Worm (Caenorhabditis elegans) whole organism, L1 larva: ENCODE measurements around the gene srg-31.

Experiments used
- C04F5.9 ChIP-seq: sonication (generic microtip); optimal IDR thresholded peaks from 2 replicates; lab custom pipeline; 2016; ENCODE audit warnings: missing genetic modification characterization, missing compliant biosample characterization
- C16A3.4 ChIP-seq: fragments of 150-350 bp; optimal IDR thresholded peaks from 2 replicates; lab custom pipeline; 2014; ENCODE audit warnings: missing biosample characterization, missing genetic modification characterization
- F16B12.6 ChIP-seq: fragments of 150-350 bp; optimal IDR thresholded peaks from 2 replicates; lab custom pipeline; 2014; ENCODE audit warnings: missing biosample characterization, missing genetic modification characterization
- Y116A8C.19 ChIP-seq: sonication (generic microtip); optimal IDR thresholded peaks from 2 replicates; lab custom pipeline; 2016; ENCODE audit warnings: missing compliant biosample characterization, missing genetic modification characterization, borderline replicate concordance
- aly-2 ChIP-seq: fragments of 150-350 bp; optimal IDR thresholded peaks from 2 replicates; lab custom pipeline; 2014; ENCODE audit warnings: missing biosample characterization, missing genetic modification characterization
- ama-1 ChIP-seq: fragments of 150-350 bp; optimal IDR thresholded peaks from 2 replicates; lab custom pipeline; 2014
- blmp-1 ChIP-seq: fragments of 150-350 bp; optimal IDR thresholded peaks from 2 replicates; lab custom pipeline; 2014; ENCODE audit warnings: missing biosample characterization, missing genetic modification characterization
- ceh-63 ChIP-seq: fragments of 200-800 bp; sonication (Bioruptor generic); optimal IDR thresholded peaks from 2 replicates; lab custom pipeline; 2018; ENCODE audit warnings: mild to moderate bottlenecking, missing genetic modification characterization, missing compliant biosample characterization
- ceh-88 ChIP-seq: fragments of 200-800 bp; sonication (Bioruptor generic); IDR thresholded peaks from 2 replicates; pipeline ENCODE4 v1.3.6; 2022; ENCODE audit warnings: missing genetic modification characterization, missing compliant biosample characterization
- dsc-1 ChIP-seq: sonication (generic microtip); optimal IDR thresholded peaks from 2 replicates; lab custom pipeline; 2016; ENCODE audit warnings: mild to moderate bottlenecking, missing genetic modification characterization, missing compliant biosample characterization
- efl-1 ChIP-seq, 4 experiments: fragments of 150-350 bp; optimal IDR thresholded peaks in 3 of 4; peaks in 1 of 4; 1 replicate in 1 of 4; 2 replicates in 3 of 4; lab custom pipeline; 2014; ENCODE audit warnings: missing biosample characterization in 2 of 4, missing genetic modification characterization in 2 of 4, missing genetic modification reagents in 2 of 4
- efl-3 ChIP-seq: fragments of 200-800 bp; sonication (Bioruptor generic); optimal IDR thresholded peaks from 2 replicates; lab custom pipeline; 2018; ENCODE audit warnings: mild to moderate bottlenecking, missing genetic modification characterization, missing compliant biosample characterization
- egl-13 ChIP-seq: sonication (generic microtip); optimal IDR thresholded peaks from 2 replicates; lab custom pipeline; 2016; ENCODE audit warnings: missing genotype, missing genetic modification reagents, missing genetic modification characterization, missing compliant biosample characterization
- elt-2 ChIP-seq: sonication (generic microtip); optimal IDR thresholded peaks from 2 replicates; lab custom pipeline; 2016; ENCODE audit warnings: missing genetic modification characterization, mild to moderate bottlenecking, inconsistent platforms, missing compliant biosample characterization, missing genetic modification reagents
- elt-3 ChIP-seq, 6 experiments: fragments of 150-350 bp in 1 of 6; sonication (generic microtip); optimal IDR thresholded peaks; 2 replicates each; lab custom pipeline; 2017 to 2018; ENCODE audit warnings: missing biosample characterization in 6 of 6, missing genetic modification characterization in 6 of 6, inconsistent platforms in 1 of 6
- fkh-10 ChIP-seq: sonication (generic microtip); optimal IDR thresholded peaks from 2 replicates; lab custom pipeline; 2017; ENCODE audit warnings: missing biosample characterization, missing genetic modification reagents, missing genetic modification characterization
- fkh-4 ChIP-seq: sonication (generic microtip); optimal IDR thresholded peaks from 2 replicates; lab custom pipeline; 2016; ENCODE audit warnings: missing compliant biosample characterization, missing genetic modification characterization, borderline replicate concordance
- hlh-17 ChIP-seq: fragments of 200-800 bp; sonication (Bioruptor generic); optimal IDR thresholded peaks from 2 replicates; lab custom pipeline; 2018; ENCODE audit warnings: missing genetic modification characterization, mild to moderate bottlenecking, missing compliant biosample characterization, moderate library complexity, borderline replicate concordance
- hlh-4 ChIP-seq: sonication (generic microtip); optimal IDR thresholded peaks from 2 replicates; lab custom pipeline; 2016; ENCODE audit warnings: mild to moderate bottlenecking, missing genetic modification characterization, missing compliant biosample characterization
- irx-1 ChIP-seq: sonication (generic microtip); optimal IDR thresholded peaks from 2 replicates; lab custom pipeline; 2016; ENCODE audit warnings: missing genetic modification characterization, missing compliant biosample characterization
- isw-1 ChIP-seq: fragments of 200-800 bp; sonication (Bioruptor generic); IDR thresholded peaks from 2 replicates; pipeline ENCODE4 v1.3.6; 2022; ENCODE audit warnings: missing genetic modification characterization, missing compliant biosample characterization
- jun-1 ChIP-seq: fragments of 150-350 bp; optimal IDR thresholded peaks from 2 replicates; lab custom pipeline; 2014; ENCODE audit warnings: missing biosample characterization, missing genetic modification reagents, missing genetic modification characterization
- lin-14 ChIP-seq: fragments of 200-800 bp; sonication (Bioruptor generic); optimal IDR thresholded peaks from 2 replicates; lab custom pipeline; 2018; ENCODE audit warnings: mild to moderate bottlenecking, missing genetic modification characterization, moderate library complexity, missing compliant biosample characterization
- lin-15B ChIP-seq: fragments of 150-350 bp; sonication (generic microtip); optimal IDR thresholded peaks from 3 replicates; lab custom pipeline; 2014; ENCODE audit warnings: missing biosample characterization, missing genetic modification characterization
- lin-35 ChIP-seq, 2 experiments: fragments of 150-350 bp; optimal IDR thresholded peaks; 2 replicates each; lab custom pipeline; 2014; ENCODE audit warnings: missing biosample characterization in 2 of 2, missing genetic modification characterization in 2 of 2, missing genetic modification reagents in 2 of 2
- lir-3 ChIP-seq: sonication (generic microtip); optimal IDR thresholded peaks from 2 replicates; lab custom pipeline; 2016; ENCODE audit warnings: mild to moderate bottlenecking, missing genetic modification characterization, moderate library complexity, missing compliant biosample characterization; ENCODE audit not compliant: poor library complexity
- lsy-2 ChIP-seq, 2 experiments: fragments of 150-350 bp; optimal IDR thresholded peaks; 2 replicates each; lab custom pipeline; 2014; ENCODE audit warnings: missing biosample characterization in 2 of 2, missing genetic modification characterization in 2 of 2
- mab-9 ChIP-seq: fragments of 200-800 bp; sonication (Bioruptor generic); IDR thresholded peaks from 2 replicates; pipeline ENCODE4 v1.3.6; 2022; ENCODE audit warnings: missing genetic modification reagents, missing genetic modification characterization, missing compliant biosample characterization
- mef-2 ChIP-seq: fragments of 150-350 bp; optimal IDR thresholded peaks from 2 replicates; lab custom pipeline; 2014; ENCODE audit warnings: missing biosample characterization, missing genetic modification characterization
- mep-1 ChIP-seq: fragments of 150-350 bp; optimal IDR thresholded peaks from 2 replicates; lab custom pipeline; 2014; ENCODE audit warnings: missing biosample characterization, missing genetic modification characterization
- nhr-11 ChIP-seq: fragments of 150-350 bp; optimal IDR thresholded peaks from 2 replicates; lab custom pipeline; 2014; ENCODE audit warnings: missing biosample characterization, missing genetic modification characterization
- nhr-19 ChIP-seq: fragments of 200-800 bp; sonication (Bioruptor generic); conservative IDR thresholded peaks from 2 replicates; pipeline ENCODE4 v1.3.6; 2022; ENCODE audit warnings: missing genetic modification characterization, missing compliant biosample characterization
- nhr-20 ChIP-seq: sonication (generic microtip); optimal IDR thresholded peaks from 2 replicates; lab custom pipeline; 2016; ENCODE audit warnings: mild to moderate bottlenecking, missing genetic modification characterization, missing compliant biosample characterization
- nhr-28 ChIP-seq: fragments of 150-350 bp; optimal IDR thresholded peaks from 2 replicates; lab custom pipeline; 2014; ENCODE audit warnings: missing biosample characterization, missing genetic modification characterization
- nhr-71 ChIP-seq: sonication (generic microtip); optimal IDR thresholded peaks from 2 replicates; lab custom pipeline; 2016; ENCODE audit warnings: mild to moderate bottlenecking, missing genetic modification characterization, moderate library complexity, missing compliant biosample characterization
- nhr-84 ChIP-seq: sonication (generic microtip); optimal IDR thresholded peaks from 2 replicates; lab custom pipeline; 2017; ENCODE audit warnings: missing biosample characterization, missing genetic modification characterization
- nhr-85 ChIP-seq: sonication (generic microtip); peaks from one replicate; lab custom pipeline; 2016; ENCODE audit warnings: missing genetic modification characterization, inconsistent platforms, missing compliant biosample characterization
- nhr-90 ChIP-seq: sonication (generic microtip); optimal IDR thresholded peaks from 2 replicates; lab custom pipeline; 2016; ENCODE audit warnings: mild to moderate bottlenecking, missing genetic modification characterization, missing compliant biosample characterization; ENCODE audit not compliant: poor library complexity
- pqm-1 ChIP-seq: sonication (generic microtip); optimal IDR thresholded peaks from 3 replicates; lab custom pipeline; 2017; ENCODE audit warnings: missing biosample characterization, missing genetic modification characterization
- sptf-1 ChIP-seq: fragments of 150-350 bp; optimal IDR thresholded peaks from 2 replicates; lab custom pipeline; 2014; ENCODE audit warnings: missing biosample characterization, missing genetic modification characterization
- tbx-2 ChIP-seq: sonication (generic microtip); optimal IDR thresholded peaks from 2 replicates; lab custom pipeline; 2016; ENCODE audit warnings: missing genetic modification characterization, missing compliant biosample characterization
- tlp-1 ChIP-seq: fragments of 150-350 bp; optimal IDR thresholded peaks from 2 replicates; lab custom pipeline; 2014; ENCODE audit warnings: missing biosample characterization, missing genetic modification characterization
- unc-98 ChIP-seq: fragments of 200-800 bp; sonication (Bioruptor generic); IDR thresholded peaks from 2 replicates; pipeline ENCODE4 v1.3.6; 2022; ENCODE audit warnings: missing genetic modification characterization, missing compliant biosample characterization
- zag-1 ChIP-seq: fragments of 150-350 bp; optimal IDR thresholded peaks from 2 replicates; lab custom pipeline; 2014; ENCODE audit warnings: missing biosample characterization, missing genetic modification characterization
- zip-4 ChIP-seq: fragments of 200-800 bp; sonication (Bioruptor generic); optimal IDR thresholded peaks from 2 replicates; lab custom pipeline; 2018; ENCODE audit warnings: mild to moderate bottlenecking, missing genetic modification characterization, moderate library complexity, missing compliant biosample characterization
- ztf-11 ChIP-seq, 2 experiments: sonication (generic microtip); optimal IDR thresholded peaks; 2 replicates each; lab custom pipeline; 2016 to 2017; ENCODE audit warnings: missing genetic modification characterization in 2 of 2, missing biosample characterization in 1 of 2, missing compliant biosample characterization in 1 of 2

srg-31 gene

DNA sequence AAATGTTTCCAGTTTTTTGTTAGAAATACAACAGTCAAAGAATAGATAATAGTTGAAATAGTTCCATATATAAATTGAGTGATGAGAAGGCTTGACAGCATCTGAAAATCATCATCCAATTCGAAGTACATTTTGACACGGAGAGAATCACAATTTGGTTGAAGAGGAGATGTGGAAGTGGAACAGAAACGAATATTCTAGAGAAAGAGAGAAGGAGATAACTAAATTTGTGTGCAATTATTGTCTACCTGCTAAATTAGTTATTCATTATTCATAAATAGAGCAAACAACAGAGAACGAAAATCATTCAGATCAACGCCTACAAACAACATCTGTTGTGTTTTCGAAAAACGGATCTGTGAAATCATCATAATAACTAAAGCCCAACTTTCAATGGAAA lies at the start of gene srg-31:
Gene srg-31, minus strand, starts transcription at position 101 of the 400 bp plus-strand sequence.
- TF ChIP-seq jun-1 (tag; lab: Kevin White, UChicago) (no peak), zip-4 (GFP tag; lab: Kevin White, UChicago) (no peak), nhr-11 (tag; lab: Kevin White, UChicago) (no peak), hlh-4 (tag; lab: Kevin White, UChicago) (no peak), lin-35 (GFP tag; optimal IDR thresholded peaks at IDR 0.05; lab: Kevin White, UChicago) (no peak), elt-3 (tag; optimal IDR thresholded peaks at IDR 0.05; lab: Kevin White, UChicago) (no peak), C16A3.4 (no peak), ama-1 (lab: Kevin White, UChicago) (no peak), dsc-1 (no peak), ceh-88 (GFP tag; lab: Robert Waterston, UW) (no peak), ztf-11 (tag; optimal IDR thresholded peaks at IDR 0.05; lab: Kevin White, UChicago) (no peak), elt-2 (tag; lab: Kevin White, UChicago) (no peak), tbx-2 (no peak)

DNA sequence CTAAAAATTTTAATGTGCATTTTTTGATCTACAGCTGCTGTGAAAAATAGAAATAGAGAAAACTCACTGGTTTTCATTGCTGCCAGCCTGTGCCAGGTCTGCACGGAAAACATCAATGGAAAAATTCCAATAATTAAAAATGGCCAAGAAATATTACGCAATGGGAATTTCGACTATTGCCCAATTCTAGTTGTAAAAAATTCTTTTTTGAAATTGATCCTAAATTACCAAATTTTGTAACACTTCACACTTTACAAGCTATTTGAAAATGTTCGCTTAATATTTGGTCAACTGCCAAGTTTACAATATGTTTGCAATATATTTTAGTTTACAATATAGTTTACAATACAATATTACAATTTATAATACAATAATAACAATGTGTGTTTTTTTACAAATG lies 47.0 kb upstream of the srg-31 start:
- TF ChIP-seq elt-2 (tag; lab: Kevin White, UChicago) (peak; percentile 1), nhr-90 (tag; lab: Kevin White, UChicago) (no peak), isw-1 (GFP tag; lab: Robert Waterston, UW) (no peak), efl-3 (GFP tag; lab: Kevin White, UChicago) (no peak), efl-1 (optimal IDR thresholded peaks at IDR 0.05; lab: Kevin White, UChicago) (no peak), efl-1 (GFP tag; optimal IDR thresholded peaks at IDR 0.05 in 1 of 2; lab: Kevin White, UChicago) (peak in 1 of 2 experiments; percentile 75), mab-9 (no peak)

DNA sequence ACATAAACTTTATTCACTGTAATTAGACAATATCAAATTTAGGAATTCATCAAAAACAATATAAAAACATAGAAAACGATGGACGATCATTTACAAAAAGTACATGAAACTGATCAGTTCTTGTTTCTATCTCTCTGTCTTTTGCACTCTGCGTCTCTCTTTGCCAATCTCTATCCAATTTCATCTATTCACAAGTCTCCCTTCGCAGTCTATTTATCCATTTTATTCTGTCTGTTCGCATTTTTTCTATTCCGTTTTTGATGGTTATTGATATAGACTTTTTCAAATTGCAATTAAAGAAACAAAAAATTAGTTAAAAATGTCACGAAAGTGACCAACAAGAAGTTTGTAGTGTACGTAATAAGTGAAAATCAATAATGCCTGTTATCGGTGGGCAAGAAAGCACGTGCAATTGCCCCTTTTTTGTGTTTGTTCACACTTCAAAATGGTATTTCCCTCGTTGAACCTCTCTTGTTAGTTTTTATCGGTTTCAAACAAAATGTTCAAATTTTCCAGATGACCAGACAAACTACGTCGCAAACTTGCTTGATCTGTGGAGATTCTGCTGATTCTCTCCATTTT lies 44.7 kb upstream of the srg-31 start, which contains the start of gene nhr-42:
Gene nhr-42, plus strand, starts transcription at position 517 of the 582 bp plus-strand sequence.
- TF ChIP-seq hlh-17 (no peak), irx-1 (peak; percentile 8), hlh-4 (tag; lab: Kevin White, UChicago) (no peak), ceh-63 (no peak), blmp-1 (tag; lab: Kevin White, UChicago) (peak; percentile 41), pqm-1 (tag; lab: Kevin White, UChicago) (no peak), egl-13 (tag; lab: Kevin White, UChicago) (no peak), nhr-20 (peak; percentile 68), lin-15B (tag; lab: Kevin White, UChicago) (no peak), tlp-1 (tag; lab: Kevin White, UChicago) (no peak), sptf-1 (no peak), jun-1 (tag; lab: Kevin White, UChicago) (no peak), nhr-71 (tag; lab: Kevin White, UChicago) (peak; percentile 50), nhr-85 (peak; percentile 84), nhr-84 (no peak), ama-1 (lab: Kevin White, UChicago) (no peak), lir-3 (tag; lab: Kevin White, UChicago) (no peak), lin-35 (GFP tag; optimal IDR thresholded peaks at IDR 0.05; lab: Kevin White, UChicago) (peak in 1 of 2 experiments; percentile 18), nhr-19 (GFP tag; lab: Robert Waterston, UW) (peak; percentile 29; the same call in 1 of the 2 replicates), nhr-11 (tag; lab: Kevin White, UChicago) (no peak), zag-1 (tag; lab: Kevin White, UChicago) (no peak), mep-1 (tag; lab: Kevin White, UChicago) (peak; percentile 22), lin-14 (GFP tag; lab: Kevin White, UChicago) (peak; percentile 68), nhr-28 (tag; lab: Kevin White, UChicago) (no peak), F16B12.6 (no peak), tbx-2 (peak; percentile 62), aly-2 (tag; lab: Kevin White, UChicago) (no peak), ceh-88 (GFP tag; lab: Robert Waterston, UW) (no peak), fkh-4 (tag; lab: Kevin White, UChicago) (no peak), fkh-10 (GFP tag; lab: Kevin White, UChicago) (no peak), C04F5.9 (tag; lab: Kevin White, UChicago) (no peak), unc-98 (GFP tag; lab: Robert Waterston, UW) (no peak), isw-1 (GFP tag; lab: Robert Waterston, UW) (no peak), mef-2 (no peak), elt-2 (tag; lab: Kevin White, UChicago) (peak; percentile 55), efl-1 (optimal IDR thresholded peaks at IDR 0.05; lab: Kevin White, UChicago) (peak; percentile 2 to 3), efl-1 (GFP tag; optimal IDR thresholded peaks at IDR 0.05 in 1 of 2; lab: Kevin White, UChicago) (peak; percentile 1 to 77), Y116A8C.19 (tag; lab: Kevin White, UChicago) (no peak), lsy-2 (tag; optimal IDR thresholded peaks at IDR 0.05; lab: Kevin White, UChicago) (peak in 1 of 2 experiments; percentile 21)
